Worm (Caenorhabditis elegans): ENCODE results near the gene sex-1.

Gene sex-1

DNA sequence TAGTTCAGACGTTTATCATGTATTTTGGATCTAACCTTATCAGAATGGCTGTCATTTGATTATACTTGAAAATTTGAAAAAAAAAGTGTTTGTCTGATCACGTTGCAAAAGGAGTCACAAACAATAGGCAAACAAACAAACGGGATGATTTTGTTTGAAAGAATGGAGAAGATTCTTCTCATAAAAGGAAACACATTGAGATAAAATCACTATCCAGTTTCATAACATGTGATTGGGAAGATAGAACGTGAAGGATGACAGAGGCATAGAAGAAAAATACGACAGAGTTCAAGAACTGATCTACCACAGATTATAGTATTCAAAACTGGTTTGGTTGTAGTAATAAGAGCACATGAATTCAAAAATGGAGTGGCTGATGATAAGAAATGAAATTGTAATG is 13.6 kb upstream of the sex-1 start, which contains the start of gene F44A6.5:
F44A6.5 (minus strand) TSS at position 151 of the 400 bp plus-strand sequence.
- no peak for TF ChIP-seq flt-1 (GFP tag; IDR thresholded peaks at IDR 0.05)
- TF ChIP-seq tra-4 (tag; optimal IDR thresholded peaks at IDR 0.05): no peak
- TF ChIP-seq tbx-37 (GFP tag; conservative IDR thresholded peaks at IDR 0.05): no peak
- TF ChIP-seq sea-1 (GFP tag; conservative IDR thresholded peaks at IDR 0.05): no peak
- TF ChIP-seq hmbx-1 (tag; optimal IDR thresholded peaks at IDR 0.05): no peak
- no peak for TF ChIP-seq ceh-13 (GFP tag; optimal IDR thresholded peaks at IDR 0.05)
- no peak for TF ChIP-seq tbx-11 (GFP tag; IDR thresholded peaks at IDR 0.05)
- TF ChIP-seq ceh-36 (tag; optimal IDR thresholded peaks at IDR 0.05): no peak
- no peak for TF ChIP-seq ets-7 (tag; optimal IDR thresholded peaks at IDR 0.05)
- TF ChIP-seq hmg-4 (GFP tag; optimal IDR thresholded peaks at IDR 0.05): no peak
- no peak for TF ChIP-seq F13C5.2 (tag; optimal IDR thresholded peaks at IDR 0.05)
- TF ChIP-seq B0310.2 (tag; optimal IDR thresholded peaks at IDR 0.05): no peak
- TF ChIP-seq aly-1 (tag; optimal IDR thresholded peaks at IDR 0.05): no peak
- no peak for TF ChIP-seq pes-1 (GFP tag; IDR thresholded peaks at IDR 0.05)
- TF ChIP-seq hnd-1 (tag; optimal IDR thresholded peaks at IDR 0.05): no peak
- TF ChIP-seq scrt-1 (GFP tag; IDR thresholded peaks at IDR 0.05): no peak
- TF ChIP-seq ama-1 (optimal IDR thresholded peaks at IDR 0.05): no peak

DNA sequence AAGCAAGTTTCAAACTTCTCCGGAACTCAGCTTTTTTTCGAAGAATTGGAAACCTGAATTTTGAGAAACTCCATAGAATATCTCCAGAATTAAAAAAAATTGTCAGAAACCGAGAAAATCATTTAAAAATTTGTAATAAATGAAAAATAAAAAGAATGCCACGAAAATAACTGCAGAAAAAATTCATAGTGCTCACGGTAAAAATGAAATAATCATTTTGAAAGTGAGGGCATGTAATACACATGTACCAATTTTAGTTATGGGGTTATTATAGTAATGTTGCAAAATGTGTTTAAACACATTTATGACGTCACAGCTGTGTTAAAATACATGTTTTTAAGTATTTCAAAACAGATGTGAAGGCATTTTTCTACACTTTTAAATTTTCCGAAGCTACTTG is 11.6 kb upstream of the sex-1 start:
- TF ChIP-seq F13C5.2 (tag; optimal IDR thresholded peaks at IDR 0.05) (no peak), aly-1 (tag; optimal IDR thresholded peaks at IDR 0.05) (no peak), hnd-1 (tag; optimal IDR thresholded peaks at IDR 0.05) (no peak), scrt-1 (GFP tag; IDR thresholded peaks at IDR 0.05) (no peak), ama-1 (optimal IDR thresholded peaks at IDR 0.05) (no peak), tra-4 (tag; optimal IDR thresholded peaks at IDR 0.05) (no peak), ceh-13 (GFP tag; optimal IDR thresholded peaks at IDR 0.05) (no peak), hmbx-1 (tag; optimal IDR thresholded peaks at IDR 0.05) (no peak), B0310.2 (tag; optimal IDR thresholded peaks at IDR 0.05) (no peak), tbx-37 (GFP tag; conservative IDR thresholded peaks at IDR 0.05) (no peak), sea-1 (GFP tag; conservative IDR thresholded peaks at IDR 0.05) (no peak), flt-1 (GFP tag; IDR thresholded peaks at IDR 0.05) (no peak), hmg-4 (GFP tag; optimal IDR thresholded peaks at IDR 0.05) (no peak), ceh-36 (tag; optimal IDR thresholded peaks at IDR 0.05) (no peak)

DNA sequence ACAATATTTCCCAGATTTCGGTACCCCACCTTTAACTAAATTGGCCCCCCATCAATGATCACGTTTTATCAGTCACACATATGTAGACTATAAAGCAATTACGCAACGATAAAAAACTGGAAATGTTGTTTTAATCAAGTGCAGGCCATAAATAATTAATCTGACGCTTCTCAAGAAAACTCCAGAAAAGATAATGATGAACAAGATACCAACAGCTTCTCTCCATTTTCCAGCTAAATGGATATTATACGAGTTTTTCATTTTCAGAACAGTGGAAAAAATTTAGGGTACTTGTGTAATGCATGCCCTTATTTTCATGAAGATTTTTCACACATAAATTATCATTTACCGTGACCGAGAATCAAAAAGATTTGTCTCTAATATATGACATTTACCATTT is 11.1 kb upstream of the sex-1 start:
- TF ChIP-seq tra-4 (tag; optimal IDR thresholded peaks at IDR 0.05): no peak
- TF ChIP-seq ama-1 (optimal IDR thresholded peaks at IDR 0.05): no peak
- no peak for TF ChIP-seq hmg-4 (GFP tag; optimal IDR thresholded peaks at IDR 0.05)
- no peak for TF ChIP-seq pes-1 (GFP tag; IDR thresholded peaks at IDR 0.05)
- TF ChIP-seq hnd-1 (tag; optimal IDR thresholded peaks at IDR 0.05): no peak
- no peak for TF ChIP-seq tbx-37 (GFP tag; conservative IDR thresholded peaks at IDR 0.05)
- no peak for TF ChIP-seq hmbx-1 (tag; optimal IDR thresholded peaks at IDR 0.05)
- no peak for TF ChIP-seq ceh-36 (tag; optimal IDR thresholded peaks at IDR 0.05)
- no peak for TF ChIP-seq tbx-11 (GFP tag; IDR thresholded peaks at IDR 0.05)
- TF ChIP-seq B0310.2 (tag; optimal IDR thresholded peaks at IDR 0.05): no peak
- TF ChIP-seq ets-7 (tag; optimal IDR thresholded peaks at IDR 0.05): no peak

DNA sequence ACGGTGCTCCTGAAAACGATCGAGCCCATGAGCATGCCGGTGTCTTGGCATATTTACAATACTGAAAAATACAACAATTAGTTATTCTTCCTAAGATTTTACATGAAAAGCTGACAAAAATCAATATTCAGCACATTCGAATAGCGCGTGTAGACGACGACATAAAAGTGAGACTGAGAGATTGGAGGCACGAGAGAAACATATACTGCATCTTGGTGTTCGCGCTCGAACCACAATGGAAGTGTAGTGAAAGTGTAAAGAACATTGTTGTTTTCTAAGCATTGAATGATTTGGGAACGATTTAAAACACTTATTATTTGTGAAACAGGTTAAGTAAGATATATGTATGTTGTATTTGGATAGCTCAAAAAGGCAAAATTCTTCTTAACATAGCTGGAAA is 10.2 kb upstream of the sex-1 start, which contains the start of gene F44A6.4:
F44A6.4 (minus strand) TSS at position 67 of the 400 bp plus-strand sequence.
- TF ChIP-seq tra-4 (tag; optimal IDR thresholded peaks at IDR 0.05): no peak
- no peak for TF ChIP-seq tbx-11 (GFP tag; IDR thresholded peaks at IDR 0.05)
- TF ChIP-seq ceh-13 (GFP tag; optimal IDR thresholded peaks at IDR 0.05): no peak
- TF ChIP-seq tbx-37 (GFP tag; conservative IDR thresholded peaks at IDR 0.05): no peak
- no peak for TF ChIP-seq aly-1 (tag; optimal IDR thresholded peaks at IDR 0.05)
- TF ChIP-seq pes-1 (GFP tag; IDR thresholded peaks at IDR 0.05): no peak
- TF ChIP-seq sea-1 (GFP tag; conservative IDR thresholded peaks at IDR 0.05): no peak
- no peak for TF ChIP-seq B0310.2 (tag; optimal IDR thresholded peaks at IDR 0.05)
- TF ChIP-seq ceh-36 (tag; optimal IDR thresholded peaks at IDR 0.05): no peak
- no peak for TF ChIP-seq ets-7 (tag; optimal IDR thresholded peaks at IDR 0.05)
- TF ChIP-seq ama-1 (optimal IDR thresholded peaks at IDR 0.05): no peak
- TF ChIP-seq hnd-1 (tag; optimal IDR thresholded peaks at IDR 0.05): no peak
- TF ChIP-seq hmg-4 (GFP tag; optimal IDR thresholded peaks at IDR 0.05): no peak
- no peak for TF ChIP-seq flt-1 (GFP tag; IDR thresholded peaks at IDR 0.05)
- TF ChIP-seq F13C5.2 (tag; optimal IDR thresholded peaks at IDR 0.05): no peak
- TF ChIP-seq scrt-1 (GFP tag; IDR thresholded peaks at IDR 0.05): no peak

DNA sequence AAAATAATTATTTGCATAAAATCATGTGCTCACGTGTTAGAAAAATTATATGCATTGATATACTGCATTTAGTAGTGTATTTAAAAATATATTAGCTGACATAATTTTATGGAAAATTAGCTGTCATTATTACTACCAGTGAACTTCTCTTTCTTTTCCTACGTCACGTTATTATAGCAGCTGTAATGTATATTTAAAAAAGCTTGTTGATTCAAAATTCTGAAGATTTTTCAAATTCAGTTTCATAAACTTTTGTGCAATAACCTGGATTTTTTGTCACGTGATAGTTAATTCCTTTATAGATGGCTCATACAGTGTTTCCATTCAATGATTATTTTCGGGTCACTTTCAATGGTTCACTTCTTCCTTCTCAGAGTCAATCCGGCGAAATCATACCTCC is 7.2 kb upstream of the sex-1 start, which contains the start of gene F44A6.3:
F44A6.3 (plus strand) TSS at position 301 of the 400 bp plus-strand sequence.
- TF ChIP-seq ceh-13 (GFP tag; optimal IDR thresholded peaks at IDR 0.05) (no peak), ceh-36 (tag; optimal IDR thresholded peaks at IDR 0.05) (no peak), scrt-1 (GFP tag; IDR thresholded peaks at IDR 0.05) (no peak), tra-4 (tag; optimal IDR thresholded peaks at IDR 0.05) (no peak), ama-1 (optimal IDR thresholded peaks at IDR 0.05) (no peak), tbx-37 (GFP tag; conservative IDR thresholded peaks at IDR 0.05) (no peak), aly-1 (tag; optimal IDR thresholded peaks at IDR 0.05) (no peak), ets-7 (tag; optimal IDR thresholded peaks at IDR 0.05) (no peak), hmbx-1 (tag; optimal IDR thresholded peaks at IDR 0.05) (no peak)

DNA sequence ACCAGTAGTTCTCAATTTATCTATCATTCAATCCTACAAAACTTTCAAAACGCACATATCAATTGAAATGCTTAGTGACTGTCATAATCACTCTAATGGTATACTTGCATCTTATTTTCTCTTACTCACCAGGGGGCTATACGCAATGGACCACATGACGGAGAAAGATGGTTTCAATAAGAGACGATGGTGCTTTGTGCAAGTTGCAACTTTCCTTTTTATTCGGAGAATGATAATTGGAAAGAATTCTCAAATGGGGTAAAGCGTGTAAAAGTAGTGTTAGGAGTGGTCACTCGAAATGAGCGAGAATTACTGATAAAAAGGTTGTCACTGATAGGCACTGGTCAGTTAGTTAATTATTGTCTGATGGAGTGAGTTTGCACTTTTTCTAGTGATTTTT is 3.3 kb upstream of the sex-1 start:
- TF ChIP-seq B0310.2 (tag; optimal IDR thresholded peaks at IDR 0.05): no peak
- TF ChIP-seq flt-1 (GFP tag; IDR thresholded peaks at IDR 0.05): no peak
- TF ChIP-seq pes-1 (GFP tag; IDR thresholded peaks at IDR 0.05): no peak
- TF ChIP-seq scrt-1 (GFP tag; IDR thresholded peaks at IDR 0.05): no peak
- no peak for TF ChIP-seq hmbx-1 (tag; optimal IDR thresholded peaks at IDR 0.05)

DNA sequence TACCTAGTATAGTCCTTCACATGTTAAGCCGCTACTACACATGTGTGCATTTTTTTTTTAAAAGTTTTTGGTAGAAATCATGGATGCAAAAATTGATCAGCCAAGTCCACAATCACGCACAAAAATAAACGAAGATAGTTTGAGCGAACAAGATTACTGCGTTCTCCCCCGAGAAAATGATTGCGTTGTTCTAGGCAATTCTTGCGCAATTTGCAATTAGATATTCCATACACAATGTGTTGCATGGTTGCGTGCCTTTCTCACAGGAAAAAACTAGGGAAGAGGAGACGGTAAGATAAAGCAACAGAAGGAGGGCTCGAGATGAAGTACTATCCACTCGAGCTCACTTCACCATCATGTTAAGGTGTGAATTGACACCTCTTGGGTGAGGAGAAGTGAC is 787 bp upstream of the sex-1 start:
- TF ChIP-seq B0310.2 (tag; optimal IDR thresholded peaks at IDR 0.05) (no peak), ceh-13 (GFP tag; optimal IDR thresholded peaks at IDR 0.05) (no peak), hmg-4 (GFP tag; optimal IDR thresholded peaks at IDR 0.05) (no peak), hmbx-1 (tag; optimal IDR thresholded peaks at IDR 0.05) (no peak), F13C5.2 (tag; optimal IDR thresholded peaks at IDR 0.05) (no peak), hnd-1 (tag; optimal IDR thresholded peaks at IDR 0.05) (no peak), sea-1 (GFP tag; conservative IDR thresholded peaks at IDR 0.05) (no peak), tbx-11 (GFP tag; IDR thresholded peaks at IDR 0.05) (no peak), flt-1 (GFP tag; IDR thresholded peaks at IDR 0.05) (no peak)
